Fruit fly (Drosophila melanogaster) whole organism, embryonic: Measurements from ENCODE around the gene Nrd1.

ENCODE experiments used
- CG14050 ChIP-seq: fragments of 200-800 bp; sonication (Bioruptor generic); IDR thresholded peaks from 3 replicates; pipeline ENCODE4 v1.3.6; 2022; ENCODE audit warnings: missing biosample characterization, missing genetic modification characterization
- CG17359 ChIP-seq: fragments of 200-800 bp; sonication (Bioruptor generic); optimal IDR thresholded peaks from 3 replicates; lab custom pipeline; 2018; ENCODE audit warnings: missing biosample characterization, mild to moderate bottlenecking, missing genetic modification characterization, moderate library complexity
- CG17829 ChIP-seq: fragments of 200-800 bp; optimal IDR thresholded peaks from 2 replicates; lab custom pipeline; 2019; ENCODE audit warnings: missing biosample characterization, mild to moderate bottlenecking, missing genetic modification characterization, moderate library complexity
- CG31388 ChIP-seq: fragments of 200-800 bp; sonication (Bioruptor generic); optimal IDR thresholded peaks from 2 replicates; lab custom pipeline; 2016; ENCODE audit warnings: missing biosample characterization, missing genetic modification characterization
- CG34224 ChIP-seq: fragments of 200-800 bp; sonication (Bioruptor generic); IDR thresholded peaks from 3 replicates; pipeline ENCODE4 v1.3.6; 2022; ENCODE audit warnings: missing biosample characterization, missing genetic modification characterization; ENCODE audit not compliant: partially characterized antibody
- CG7745 ChIP-seq: fragments of 200-800 bp; sonication (Bioruptor generic); optimal IDR thresholded peaks from 2 replicates; lab custom pipeline; 2018; ENCODE audit warnings: missing biosample characterization, mild to moderate bottlenecking, missing genetic modification characterization, moderate library complexity
- CG8290 ChIP-seq, 3 experiments: fragments of 200-800 bp; sonication (Bioruptor generic); optimal IDR thresholded peaks; 2 replicates each; lab custom pipeline; 2016 to 2019; ENCODE audit warnings: missing biosample characterization in 3 of 3, missing genetic modification characterization in 3 of 3, mild to moderate bottlenecking in 2 of 3, moderate library complexity in 1 of 3
- h ChIP-seq: fragments of >200 bp; optimal IDR thresholded peaks from 2 replicates; lab custom pipeline; 2017
- tup ChIP-seq: fragments of 200-800 bp; sonication (Bioruptor generic); optimal IDR thresholded peaks from 2 replicates; lab custom pipeline; 2016; ENCODE audit warnings: missing biosample characterization, mild to moderate bottlenecking, missing genetic modification characterization, moderate library complexity

- TF ChIP-seq CG17359 (tag; lab: Kevin White, UChicago) (peak; percentile 52), CG8290 (GFP tag; optimal IDR thresholded peaks at IDR 0.05; lab: Kevin White, UChicago) (no peak), CG8290 (tag; optimal IDR thresholded peaks at IDR 0.05; lab: Kevin White, UChicago) (no peak), CG34224 (GFP tag; lab: Robert Waterston, UW) (no peak), CG17829 (tag; lab: Kevin White, UChicago) (no peak), CG31388 (GFP tag; lab: Kevin White, UChicago) (no peak), tup (GFP tag; lab: Kevin White, UChicago) (no peak), CG7745 (tag; lab: Kevin White, UChicago) (no peak), CG14050 (GFP tag; lab: Robert Waterston, UW) (no peak), h (lab: Kevin White, UChicago) (no peak)
These were observed 45.7 kb downstream of the Nrd1 start for dm6 chrX:11823003-11823402.
